Worm (Caenorhabditis elegans): ENCODE data around the gene Y53F4B.5.

The Y53F4B.5 gene

ce11 chrII:15025100-15025499 lies 41.3 kb upstream of the Y53F4B.5 start:
- TF ChIP-seq lin-35 (GFP tag; optimal IDR thresholded peaks at IDR 0.05) (peak in 1 of 2 experiments; percentile 16), C34B4.2 (tag; optimal IDR thresholded peaks at IDR 0.05) (no peak), mab-9 (GFP tag; IDR thresholded peaks at IDR 0.05) (no peak), ztf-4 (tag; optimal IDR thresholded peaks at IDR 0.05) (no peak), unc-98 (GFP tag; IDR thresholded peaks at IDR 0.05) (no peak), hlh-17 (GFP tag; optimal IDR thresholded peaks at IDR 0.05; ENCODE audit: borderline replicate concordance) (no peak), ets-5 (GFP tag; IDR thresholded peaks at IDR 0.05) (no peak), fkh-4 (tag; optimal IDR thresholded peaks at IDR 0.05; ENCODE audit: borderline replicate concordance) (no peak), aha-1 (tag; optimal IDR thresholded peaks at IDR 0.05) (no peak), nhr-237 (tag; optimal IDR thresholded peaks at IDR 0.05) (no peak), nhr-47 (tag; optimal IDR thresholded peaks at IDR 0.05) (no peak), rnt-1 (tag; optimal IDR thresholded peaks at IDR 0.05) (no peak), efl-1 (optimal IDR thresholded peaks at IDR 0.05) (peak; percentile 45 to 58), efl-1 (GFP tag; optimal IDR thresholded peaks at IDR 0.05 in 1 of 2) (peak; percentile 49 to 58), sptf-1 (tag; optimal IDR thresholded peaks at IDR 0.05) (no peak), dpl-1 (GFP tag; optimal IDR thresholded peaks at IDR 0.05) (peak in 2 of 3 experiments; percentile 24 to 48)

DNA sequence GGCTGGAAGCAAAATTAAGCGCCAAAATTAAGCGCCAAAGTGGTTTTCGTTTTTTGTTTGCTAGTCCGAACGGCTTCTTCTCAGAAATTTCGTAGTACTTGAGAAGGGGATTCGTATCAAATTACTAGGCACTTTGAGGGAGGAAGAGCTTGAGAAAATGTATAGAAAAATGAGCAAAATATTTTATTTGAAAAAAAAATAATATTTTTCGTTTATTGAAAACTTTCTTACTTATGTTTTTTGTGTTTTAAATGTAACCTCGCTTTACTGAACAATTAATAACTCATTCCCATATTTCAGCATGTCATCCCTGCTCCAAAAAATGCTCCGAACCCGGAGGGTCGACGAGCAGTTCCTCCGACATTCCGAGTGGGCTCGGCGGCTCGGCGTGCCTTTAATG lies 35.1 kb upstream of the Y53F4B.5 start, which contains the start of gene Y53F4B.12:
Gene Y53F4B.12, plus strand, starts transcription at position 301 of the 400 bp plus-strand sequence.
- TF ChIP-seq nhr-71 (tag; optimal IDR thresholded peaks at IDR 0.05), result no peak

- TF ChIP-seq tlp-1 (tag; optimal IDR thresholded peaks at IDR 0.05) (no peak), hpl-2 (GFP tag; optimal IDR thresholded peaks at IDR 0.05) (no peak), lin-15B (tag; optimal IDR thresholded peaks at IDR 0.05) (no peak), nhr-237 (tag; optimal IDR thresholded peaks at IDR 0.05) (no peak), lin-14 (GFP tag; optimal IDR thresholded peaks at IDR 0.05) (peak; percentile 35), vab-15 (tag; optimal IDR thresholded peaks at IDR 0.05) (no peak), ceh-90 (tag; optimal IDR thresholded peaks at IDR 0.05) (no peak), efl-1 (optimal IDR thresholded peaks at IDR 0.05) (no peak), efl-1 (GFP tag; optimal IDR thresholded peaks at IDR 0.05 in 1 of 2) (peak in 1 of 2 experiments; percentile 53), efl-3 (GFP tag; optimal IDR thresholded peaks at IDR 0.05) (no peak), pqm-1 (tag; optimal IDR thresholded peaks at IDR 0.05) (no peak)
These were observed 31.9 kb upstream of the Y53F4B.5 start for ce11 chrII:15015669-15016068.

DNA sequence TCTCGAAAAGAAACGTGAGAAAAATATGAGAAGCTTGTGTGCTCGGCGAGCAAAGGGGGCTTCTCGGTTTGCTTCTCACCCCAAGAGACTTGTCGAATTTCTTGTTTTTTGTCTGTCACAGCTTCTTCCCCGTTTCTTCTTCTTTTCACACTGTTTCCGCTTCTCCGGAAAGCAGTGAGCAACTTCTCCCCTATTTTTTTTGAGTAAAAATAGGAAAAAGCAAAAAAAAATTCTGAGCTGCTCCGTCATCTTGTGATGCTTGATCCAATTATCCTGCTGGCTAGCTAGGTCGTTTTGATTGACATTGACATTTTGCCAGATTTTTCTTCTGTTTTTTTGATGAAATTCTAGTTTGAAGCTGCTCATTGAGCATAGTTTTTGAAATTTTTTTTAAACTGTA lies 30.6 kb upstream of the Y53F4B.5 start, which contains the start of gene Y53F4B.51:
Gene Y53F4B.51, minus strand, starts transcription at position 63 of the 400 bp plus-strand sequence.
- no peak for TF ChIP-seq sup-37 (GFP tag; optimal IDR thresholded peaks at IDR 0.05)
- peak; percentile 74 for TF ChIP-seq fkh-10 (GFP tag; optimal IDR thresholded peaks at IDR 0.05)
- TF ChIP-seq lin-14 (GFP tag; optimal IDR thresholded peaks at IDR 0.05), result peak; percentile 46

- TF ChIP-seq aly-2 (tag; optimal IDR thresholded peaks at IDR 0.05) (peak; percentile 82), egl-13 (tag; optimal IDR thresholded peaks at IDR 0.05) (no peak), nhr-76 (tag; optimal IDR thresholded peaks at IDR 0.05) (no peak), nhr-84 (tag; optimal IDR thresholded peaks at IDR 0.05) (no peak), elt-3 (tag; optimal IDR thresholded peaks at IDR 0.05) (peak in 3 of 6 experiments; percentile 10 to 69 (median 53)), rnt-1 (tag; optimal IDR thresholded peaks at IDR 0.05) (peak; percentile 89), dsc-1 (tag; optimal IDR thresholded peaks at IDR 0.05) (peak; percentile 61), mef-2 (tag; optimal IDR thresholded peaks at IDR 0.05) (no peak), tlp-1 (tag; optimal IDR thresholded peaks at IDR 0.05) (no peak), lin-15B (tag; optimal IDR thresholded peaks at IDR 0.05) (peak; percentile 85), ama-1 (optimal IDR thresholded peaks at IDR 0.05) (no peak), dpl-1 (GFP tag; optimal IDR thresholded peaks at IDR 0.05) (peak; percentile 99 to 100 (median 99)), hlh-4 (tag; optimal IDR thresholded peaks at IDR 0.05) (no peak), fkh-10 (GFP tag; optimal IDR thresholded peaks at IDR 0.05) (peak; percentile 60), fkh-8 (tag; optimal IDR thresholded peaks at IDR 0.05) (peak; percentile 75), sptf-1 (tag; optimal IDR thresholded peaks at IDR 0.05) (no peak), lir-3 (tag; optimal IDR thresholded peaks at IDR 0.05; ENCODE audit: poor library complexity) (no peak), blmp-1 (tag; optimal IDR thresholded peaks at IDR 0.05) (peak; percentile 82), ceh-88 (GFP tag; IDR thresholded peaks at IDR 0.05) (peak; percentile 50; the same call in 1 of the 2 replicates), lin-13 (GFP tag; optimal IDR thresholded peaks at IDR 0.05) (peak; percentile 78), aha-1 (tag; optimal IDR thresholded peaks at IDR 0.05) (no peak), nhr-19 (GFP tag; conservative IDR thresholded peaks at IDR 0.05) (peak; percentile 84), hpl-2 (GFP tag; optimal IDR thresholded peaks at IDR 0.05) (no peak)
These were observed 26.8 kb upstream of the Y53F4B.5 start, which contains the start of the genes Y53F4B.9 and Y53F4B.11 for ce11 chrII:15010366-15011235. TSS of gene Y53F4B.9 (minus strand) at chrII:15010416. TSS of gene Y53F4B.11 (plus strand) at chrII:15010748.

Measured in whole organism, L1 larva.